Fruit fly (Drosophila melanogaster) whole organism, wandering third instar larva: Measurements from ENCODE around the gene Ice2.

Experiments
- Abd-B ChIP-seq: fragments of >200 bp; optimal IDR thresholded peaks from 2 replicates; lab custom pipeline; 2017; ENCODE audit warnings: missing biosample characterization, missing genetic modification characterization
- CG32264 ChIP-seq: fragments of 200-800 bp; sonication (Bioruptor generic); optimal IDR thresholded peaks from 2 replicates; lab custom pipeline; 2016; ENCODE audit warnings: missing biosample characterization, missing genetic modification characterization
- CrebA ChIP-seq: fragments of 200-800 bp; sonication (Bioruptor generic); optimal IDR thresholded peaks from 2 replicates; lab custom pipeline; 2016; ENCODE audit warnings: missing biosample characterization, mild to moderate bottlenecking, missing genetic modification characterization, borderline replicate concordance
- Dfd ChIP-seq: fragments of >200 bp; optimal IDR thresholded peaks from 2 replicates; lab custom pipeline; 2017; ENCODE audit warnings: missing biosample characterization, missing genetic modification characterization
- Dif ChIP-seq: fragments of 200-275, 200-300 bp; sonication (Bioruptor generic); optimal IDR thresholded peaks from 2 replicates; lab custom pipeline; 2018; ENCODE audit warnings: missing biosample characterization, missing genetic modification characterization; ENCODE audit not compliant: partially characterized antibody
- GATAd ChIP-seq: sonication (Bioruptor generic); optimal IDR thresholded peaks from 2 replicates; lab custom pipeline; 2016; ENCODE audit warnings: missing biosample characterization, missing genetic modification characterization
- HLH106 ChIP-seq: fragments of 200-800 bp; optimal IDR thresholded peaks from 3 replicates; lab custom pipeline; 2019; ENCODE audit warnings: missing biosample characterization, mild to moderate bottlenecking, missing genetic modification characterization, moderate library complexity
- Hnf4 ChIP-seq: fragments of 200-800 bp; sonication (Bioruptor generic); optimal IDR thresholded peaks from 2 replicates; lab custom pipeline; 2016; ENCODE audit warnings: missing biosample characterization, mild to moderate bottlenecking, missing genetic modification characterization
- Hr83 ChIP-seq: fragments of 200-300 bp; sonication (Bioruptor generic); optimal IDR thresholded peaks from 2 replicates; lab custom pipeline; 2016; ENCODE audit warnings: missing biosample characterization, mild to moderate bottlenecking, missing genetic modification characterization, moderate library complexity; ENCODE audit not compliant: poor library complexity, severe bottlenecking
- Jra ChIP-seq: sonication (Bioruptor generic); optimal IDR thresholded peaks from 2 replicates; lab custom pipeline; 2016; ENCODE audit warnings: missing biosample characterization, missing genetic modification characterization
- Mio ChIP-seq: sonication (Bioruptor generic); optimal IDR thresholded peaks from 2 replicates; lab custom pipeline; 2016; ENCODE audit warnings: missing biosample characterization, missing genetic modification characterization
- Myc ChIP-seq: fragments of >200 bp; optimal IDR thresholded peaks from 2 replicates; lab custom pipeline; 2017
- OdsH ChIP-seq: fragments of 200-800 bp; sonication (Bioruptor generic); optimal IDR thresholded peaks from 2 replicates; lab custom pipeline; 2016; ENCODE audit warnings: missing biosample characterization, mild to moderate bottlenecking, missing genetic modification characterization
- Rel ChIP-seq, 2 experiments: fragments of 200-800 bp; sonication (Bioruptor generic) in 1 of 2; optimal IDR thresholded peaks; 2 replicates in 1 of 2; 3 replicates in 1 of 2; lab custom pipeline; 2016 to 2019; ENCODE audit warnings: mild to moderate bottlenecking in 2 of 2, missing biosample characterization in 2 of 2, missing genetic modification characterization in 2 of 2, moderate library complexity in 1 of 2
- Sp1 ChIP-seq: fragments of 200-800 bp; sonication (Bioruptor generic); optimal IDR thresholded peaks from 3 replicates; lab custom pipeline; 2019; ENCODE audit warnings: missing biosample characterization, mild to moderate bottlenecking, missing genetic modification characterization, moderate library complexity
- br ChIP-seq: fragments of 200-800 bp; sonication (Bioruptor generic); optimal IDR thresholded peaks from 2 replicates; lab custom pipeline; 2016; ENCODE audit warnings: missing biosample characterization, missing genetic modification characterization
- dl ChIP-seq, 2 experiments: fragments of 175-275, 200-275 bp in 1 of 2; fragments of 200-275 bp in 1 of 2; sonication (Bioruptor generic); optimal IDR thresholded peaks; lab custom pipeline; 2018; ENCODE audit warnings: mild to moderate bottlenecking in 2 of 2, missing biosample characterization in 2 of 2, missing genetic modification characterization in 2 of 2, moderate library complexity in 2 of 2; ENCODE audit not compliant: partially characterized antibody in 2 of 2, insufficient read depth in 1 of 2
- dmrt93B ChIP-seq: fragments of 200-800 bp; sonication (Bioruptor generic); optimal IDR thresholded peaks from 2 replicates; lab custom pipeline; 2018; ENCODE audit warnings: missing biosample characterization, mild to moderate bottlenecking, missing genetic modification characterization
- dsf ChIP-seq: sonication (Bioruptor generic); optimal IDR thresholded peaks from 2 replicates; lab custom pipeline; 2016; ENCODE audit warnings: missing biosample characterization, missing genetic modification characterization, borderline replicate concordance
- ey ChIP-seq: fragments of 200-800 bp; sonication (Bioruptor generic); optimal IDR thresholded peaks from 2 replicates; lab custom pipeline; 2016; ENCODE audit warnings: missing biosample characterization, missing genetic modification characterization
- foxo ChIP-seq, 2 experiments: fragments of 200-800 bp; sonication (Bioruptor generic); optimal IDR thresholded peaks; 2 replicates in 1 of 2; 3 replicates in 1 of 2; lab custom pipeline; 2016 to 2017; ENCODE audit warnings: missing biosample characterization in 2 of 2, missing genetic modification characterization in 2 of 2
- fru ChIP-seq: fragments of 200-800 bp; sonication (Bioruptor generic); optimal IDR thresholded peaks from 3 replicates; lab custom pipeline; 2016; ENCODE audit warnings: missing biosample characterization, mild to moderate bottlenecking, missing genetic modification characterization
- h ChIP-seq: fragments of 200-800 bp; sonication (Bioruptor generic); optimal IDR thresholded peaks from 3 replicates; lab custom pipeline; 2016; ENCODE audit warnings: missing biosample characterization, mild to moderate bottlenecking, missing genetic modification characterization
- jim ChIP-seq: fragments of 175-275, 200-325 bp; sonication (Bioruptor generic); optimal IDR thresholded peaks from 2 replicates; lab custom pipeline; 2016; ENCODE audit warnings: missing biosample characterization, mild to moderate bottlenecking, missing genetic modification characterization
- lola ChIP-seq: fragments of >200 bp; optimal IDR thresholded peaks from 2 replicates; lab custom pipeline; 2017; ENCODE audit warnings: missing biosample characterization, missing genetic modification characterization
- pan ChIP-seq: fragments of >200 bp; optimal IDR thresholded peaks from 2 replicates; lab custom pipeline; 2017
- psq ChIP-seq: fragments of 200-800 bp; sonication (Bioruptor generic); optimal IDR thresholded peaks from 3 replicates; lab custom pipeline; 2017; ENCODE audit warnings: missing biosample characterization, mild to moderate bottlenecking, missing genetic modification characterization, moderate library complexity
- rgr ChIP-seq: fragments of 200-800 bp; sonication (Bioruptor generic); optimal IDR thresholded peaks from 3 replicates; lab custom pipeline; 2016; ENCODE audit warnings: missing biosample characterization, mild to moderate bottlenecking, missing genetic modification characterization
- sage ChIP-seq: fragments of 200-800 bp; sonication (Bioruptor generic); optimal IDR thresholded peaks from 2 replicates; lab custom pipeline; 2016; ENCODE audit warnings: missing biosample characterization, mild to moderate bottlenecking, missing genetic modification characterization
- sv ChIP-seq: fragments of 200-800 bp; sonication (Bioruptor generic); optimal IDR thresholded peaks from 3 replicates; lab custom pipeline; 2016; ENCODE audit warnings: missing biosample characterization, missing genetic modification characterization
- woc ChIP-seq: sonication (Bioruptor generic); optimal IDR thresholded peaks from 2 replicates; lab custom pipeline; 2016; ENCODE audit warnings: missing biosample characterization, mild to moderate bottlenecking, missing genetic modification characterization

Gene Ice2

dm6 chr3R:21176663-21177145, 46.7 kb downstream of the Ice2 start (continued):
- TF ChIP-seq h (peak; percentile 27), OdsH (GFP tag; lab: Kevin White, UChicago) (peak; percentile 45), Hr83 (peak; percentile 32), dmrt93B (GFP tag; lab: Kevin White, UChicago) (no peak), sage (GFP tag; lab: Kevin White, UChicago) (no peak), jim (no peak), HLH106 (tag; lab: Kevin White, UChicago) (no peak), sv (GFP tag; lab: Kevin White, UChicago) (no peak), Abd-B (GFP tag; lab: Kevin White, UChicago) (no peak)
- TF ChIP-seq, all 38 proteins: peak for 8

dm6 chr3R:21179592-21180390, 49.8 kb downstream of the Ice2 start:
- TF ChIP-seq sv (GFP tag; lab: Kevin White, UChicago) (no peak), dsf (GFP tag; lab: Kevin White, UChicago) (no peak), Dif (GFP tag; lab: Kevin White, UChicago) (no peak), Myc (lab: Kevin White, UChicago) (peak; percentile 89), br (GFP tag; lab: Kevin White, UChicago) (peak; percentile 11), lola (GFP tag; lab: Kevin White, UChicago) (no peak), CG32264 (no peak), CrebA (GFP tag; lab: Kevin White, UChicago) (peak; percentile 46), Mio (GFP tag; lab: Kevin White, UChicago) (no peak), rgr (GFP tag; lab: Kevin White, UChicago) (no peak), GATAd (GFP tag; lab: Kevin White, UChicago) (no peak), h (no peak)

- TF ChIP-seq Dif (GFP tag; lab: Kevin White, UChicago) (peak; percentile 65), rgr (GFP tag; lab: Kevin White, UChicago) (peak; percentile 13), Dfd (no peak), woc (no peak), CG32264 (no peak), psq (GFP tag; lab: Kevin White, UChicago) (peak; percentile 41), Hnf4 (GFP tag; lab: Kevin White, UChicago) (peak; percentile 4), fru (GFP tag; lab: Kevin White, UChicago) (peak; percentile 48), ey (peak; percentile 29), OdsH (GFP tag; lab: Kevin White, UChicago) (peak; percentile 47), Rel (GFP tag; optimal IDR thresholded peaks at IDR 0.05; lab: Kevin White, UChicago) (no peak), Rel (tag; optimal IDR thresholded peaks at IDR 0.05; lab: Kevin White, UChicago) (no peak), Jra (peak; percentile 13), Sp1 (peak; percentile 12), h (peak; percentile 58), pan (lab: Kevin White, UChicago) (no peak), dl (GFP tag; optimal IDR thresholded peaks at IDR 0.05; lab: Kevin White, UChicago; ENCODE audit: insufficient read depth in 1 of 2, partially characterized antibody in 2 of 2) (peak in 1 of 2 experiments; percentile 16), Hr83 (peak; percentile 12), HLH106 (tag; lab: Kevin White, UChicago) (peak; percentile 14), foxo (GFP tag; optimal IDR thresholded peaks at IDR 0.05; lab: Kevin White, UChicago) (peak in 1 of 2 experiments; percentile 64)
These were observed 50.4 kb downstream of the Ice2 start for dm6 chr3R:21180391-21180796.

DNA sequence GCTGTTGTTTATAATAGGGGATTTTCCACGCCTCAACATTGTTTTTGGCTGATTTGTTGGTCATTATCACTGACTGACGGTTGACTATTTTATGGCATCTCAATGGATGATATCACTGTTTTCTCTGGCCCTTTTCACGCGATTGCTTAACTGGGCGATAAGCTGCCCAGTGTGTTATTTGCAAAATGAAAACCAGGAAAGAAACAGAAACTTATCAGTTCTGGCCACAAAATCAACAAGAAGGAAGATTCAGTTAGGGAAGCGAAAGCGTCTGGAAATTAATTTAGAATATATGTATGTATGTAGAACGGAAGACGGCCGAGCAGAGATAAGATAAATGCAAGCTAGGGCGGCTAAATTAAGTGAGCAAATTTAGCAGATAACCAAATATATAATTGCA, 51.9 kb downstream of the Ice2 start:
- TF ChIP-seq ey = no peak
